Worm (Caenorhabditis elegans) whole organism, midembryonic: Measurements from ENCODE around the gene isp-1.

Experiments
- T22C8.4 ChIP-seq: fragments of 200-800 bp; sonication (Bioruptor generic); IDR thresholded peaks from 2 replicates; pipeline ENCODE4 v1.3.6; 2022; ENCODE audit warnings: missing genetic modification characterization, missing compliant biosample characterization
- cog-1 ChIP-seq: sonication (generic microtip); optimal IDR thresholded peaks from 2 replicates; lab custom pipeline; 2016; ENCODE audit warnings: missing genetic modification characterization, missing compliant biosample characterization
- flt-1 ChIP-seq: fragments of 200-800 bp; sonication (Bioruptor generic); IDR thresholded peaks from 2 replicates; pipeline ENCODE4 v1.3.6; 2022; ENCODE audit warnings: missing genetic modification characterization, missing compliant biosample characterization
- ref-1 ChIP-seq: fragments of 200-800 bp; sonication (Bioruptor generic); conservative IDR thresholded peaks from 2 replicates; pipeline ENCODE4 v1.3.6; 2022; ENCODE audit warnings: missing genetic modification reagents, missing genetic modification characterization, missing compliant biosample characterization
- ztf-23 ChIP-seq: fragments of 200-800 bp; sonication (Bioruptor generic); IDR thresholded peaks from 2 replicates; pipeline ENCODE4 v1.3.6; 2022; ENCODE audit warnings: missing genetic modification reagents, missing genetic modification characterization, missing compliant biosample characterization
- ztf-29 ChIP-seq: fragments of 200-800 bp; sonication (Bioruptor generic); IDR thresholded peaks from 2 replicates; pipeline ENCODE4 v1.3.6; 2022; ENCODE audit warnings: missing genetic modification reagents, missing genetic modification characterization, missing compliant biosample characterization

DNA sequence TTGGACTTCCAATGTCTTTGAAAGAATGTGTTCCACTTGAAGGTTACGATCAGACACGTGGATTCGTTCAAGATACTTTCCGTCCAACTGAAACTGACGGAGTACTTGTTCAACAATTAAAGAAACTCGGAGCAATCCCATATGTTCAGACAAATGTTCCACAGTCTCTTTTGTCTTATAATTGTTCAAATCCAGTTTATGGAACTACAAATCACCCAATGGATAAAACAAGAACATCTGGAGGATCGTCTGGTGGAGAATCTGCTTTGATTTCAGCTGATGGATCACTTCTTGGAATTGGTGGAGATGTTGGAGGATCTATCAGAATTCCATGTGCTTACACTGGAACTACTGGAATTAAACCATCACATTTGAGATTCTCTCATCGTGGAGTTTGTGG lies 17.3 kb upstream of the isp-1 start:
- TF ChIP-seq ref-1 (GFP tag; lab: Robert Waterston, UW) (no peak), cog-1 (tag; lab: Kevin White, UChicago) (no peak), T22C8.4 (no peak), ztf-23 (GFP tag; lab: Robert Waterston, UW) (no peak), flt-1 (GFP tag; lab: Robert Waterston, UW) (no peak), ztf-29 (GFP tag; lab: Robert Waterston, UW) (no peak)
